Fruit fly (Drosophila melanogaster): Measurements from ENCODE around the gene Srp72.

Gene Srp72

dm6 chr3R:20579816-20580215, 8.7 kb upstream of the Srp72 start, which contains the start of the genes EloB and Srp14 (continued):
- peak; percentile 20; the same call in 1 of the 2 replicates for TF ChIP-seq CG31224 (GFP tag; IDR thresholded peaks at IDR 0.05)
- peak; percentile 86 for TF ChIP-seq CG2712 (tag; optimal IDR thresholded peaks at IDR 0.05)
- TF ChIP-seq crol (GFP tag; IDR thresholded peaks at IDR 0.05) = peak; percentile 52; the same call in 1 of the 2 replicates
- peak; percentile 65 for TF ChIP-seq CG5245 (GFP tag; optimal IDR thresholded peaks at IDR 0.05)
- TF ChIP-seq Atf-2 (GFP tag; optimal IDR thresholded peaks at IDR 0.05) = peak; percentile 47
- peak; percentile 43 for TF ChIP-seq hkb (optimal IDR thresholded peaks at IDR 0.05)
- peak; percentile 78 for TF ChIP-seq hkb (GFP tag; IDR thresholded peaks at IDR 0.05)
- peak; percentile 90 for TF ChIP-seq tna (GFP tag; IDR thresholded peaks at IDR 0.05; ENCODE audit: partially characterized antibody)
- peak; percentile 92 for TF ChIP-seq HLH4C (GFP tag; IDR thresholded peaks at IDR 0.05; ENCODE audit: partially characterized antibody)
- TF ChIP-seq Camta (GFP tag; optimal IDR thresholded peaks at IDR 0.05) = peak; percentile 77
- TF ChIP-seq CG10979 (tag; optimal IDR thresholded peaks at IDR 0.05) = peak; percentile 67
- peak; percentile 86 for TF ChIP-seq NFAT (GFP tag; IDR thresholded peaks at IDR 0.05)
- TF ChIP-seq MBD-R2 (GFP tag; IDR thresholded peaks at IDR 0.05) = peak; percentile 90
- TF ChIP-seq jing (GFP tag; optimal IDR thresholded peaks at IDR 0.05) = no peak
- TF ChIP-seq CG15073 (GFP tag; optimal IDR thresholded peaks at IDR 0.05) = no peak
- TF ChIP-seq CG11085 (GFP tag; IDR thresholded peaks at IDR 0.05) = peak; percentile 62; the same call in 1 of the 2 replicates
- no peak for TF ChIP-seq lov (optimal IDR thresholded peaks at IDR 0.05)
- TF ChIP-seq lov (GFP tag; IDR thresholded peaks at IDR 0.05) = no peak
- TF ChIP-seq CG18011 (GFP tag; optimal IDR thresholded peaks at IDR 0.05) = peak; percentile 66
- TF ChIP-seq CG4820 (GFP tag; optimal IDR thresholded peaks at IDR 0.05) = peak; percentile 69
- no peak for TF ChIP-seq Sry-β (GFP tag; optimal IDR thresholded peaks at IDR 0.05)
- TF ChIP-seq cas (GFP tag; IDR thresholded peaks at IDR 0.05) = peak; percentile 55; the same call in 1 of the 2 replicates
- peak; percentile 77 for TF ChIP-seq CG7839 (tag; optimal IDR thresholded peaks at IDR 0.05)
- peak; percentile 90 for TF ChIP-seq vfl (GFP tag; optimal IDR thresholded peaks at IDR 0.05)
- peak; percentile 78 for TF ChIP-seq gfzf (GFP tag; optimal IDR thresholded peaks at IDR 0.05)
- TF ChIP-seq toy (GFP tag; IDR thresholded peaks at IDR 0.05) = 0 out of 2 replicates have a peak, but pooled peaks have one; percentile 9
- peak; percentile 71 for TF ChIP-seq Elba2 (GFP tag; optimal IDR thresholded peaks at IDR 0.05)
- TF ChIP-seq CTCF (GFP tag; optimal IDR thresholded peaks at IDR 0.05) = peak; percentile 19
- TF ChIP-seq bab2 (GFP tag; optimal IDR thresholded peaks at IDR 0.05) = peak; percentile 83
- no peak for TF ChIP-seq ham (GFP tag; IDR thresholded peaks at IDR 0.05)
- TF ChIP-seq sens-2 (GFP tag; IDR thresholded peaks at IDR 0.05) = no peak
- peak; percentile 59 for TF ChIP-seq CG13123 (GFP tag; optimal IDR thresholded peaks at IDR 0.05)
- TF ChIP-seq CG8089 (GFP tag; optimal IDR thresholded peaks at IDR 0.05) = peak; percentile 60
- TF ChIP-seq run (tag; optimal IDR thresholded peaks at IDR 0.05) = peak; percentile 52
- peak; percentile 89 for TF ChIP-seq Hsf (GFP tag; optimal IDR thresholded peaks at IDR 0.05)
- TF ChIP-seq BtbVII (GFP tag; optimal IDR thresholded peaks at IDR 0.05) = peak; percentile 65
- TF ChIP-seq Hand (GFP tag; optimal IDR thresholded peaks at IDR 0.05) = peak; percentile 16
- no peak for TF ChIP-seq CG4360 (GFP tag; IDR thresholded peaks at IDR 0.05)
- TF ChIP-seq ash1 (GFP tag; optimal IDR thresholded peaks at IDR 0.05) = no peak
- TF ChIP-seq row (GFP tag; IDR thresholded peaks at IDR 0.05) = peak; percentile 91
- TF ChIP-seq Neu2 (GFP tag; optimal IDR thresholded peaks at IDR 0.05; ENCODE audit: borderline replicate concordance) = no peak
- TF ChIP-seq CG1024 (GFP tag; IDR thresholded peaks at IDR 0.05) = peak; percentile 75
- peak; percentile 63 for TF ChIP-seq twi (tag; optimal IDR thresholded peaks at IDR 0.05)
- peak; percentile 58; the same call in 1 of the 2 replicates for TF ChIP-seq klu (GFP tag; IDR thresholded peaks at IDR 0.05)
- peak; percentile 70 for TF ChIP-seq shn (GFP tag; optimal IDR thresholded peaks at IDR 0.05)
- peak; percentile 33 for TF ChIP-seq CG7745 (tag; optimal IDR thresholded peaks at IDR 0.05)
- peak; percentile 92 for TF ChIP-seq pzg (GFP tag; optimal IDR thresholded peaks at IDR 0.05)
- peak; percentile 90 for TF ChIP-seq CG17829 (tag; optimal IDR thresholded peaks at IDR 0.05)
- no peak for TF ChIP-seq CG12071 (GFP tag; optimal IDR thresholded peaks at IDR 0.05)
- TF ChIP-seq CG4282 (GFP tag; optimal IDR thresholded peaks at IDR 0.05) = peak; percentile 39
- peak; percentile 96 for TF ChIP-seq CG7928 (GFP tag; optimal IDR thresholded peaks at IDR 0.05)
- TF ChIP-seq CG31365 (tag; optimal IDR thresholded peaks at IDR 0.05) = peak; percentile 42
